Worm (Caenorhabditis elegans) whole organism, L3 larva: ENCODE measurements around the gene acdh-13.

Source experiments
- aly-2 ChIP-seq: fragments of 150-350 bp; optimal IDR thresholded peaks from 2 replicates; lab custom pipeline; 2014; ENCODE audit warnings: missing biosample characterization, missing genetic modification characterization
- ama-1 ChIP-seq: fragments of 150-350 bp; optimal IDR thresholded peaks from 2 replicates; lab custom pipeline; 2018
- ceh-28 ChIP-seq: fragments of 150-350 bp; optimal IDR thresholded peaks from 2 replicates; lab custom pipeline; 2014; ENCODE audit warnings: missing biosample characterization, missing genetic modification reagents, missing genetic modification characterization
- eor-1 ChIP-seq, 2 experiments: fragments of 150-350 bp; optimal IDR thresholded peaks; 2 replicates each; lab custom pipeline; 2014 to 2018; ENCODE audit warnings: missing biosample characterization in 2 of 2, missing genetic modification characterization in 2 of 2
- fkh-10 ChIP-seq: sonication (generic microtip); optimal IDR thresholded peaks from 2 replicates; lab custom pipeline; 2017; ENCODE audit warnings: missing biosample characterization, missing genetic modification reagents, missing genetic modification characterization
- nhr-12 ChIP-seq: fragments of 150-350 bp; optimal IDR thresholded peaks from 2 replicates; lab custom pipeline; 2014; ENCODE audit warnings: missing biosample characterization, missing genetic modification characterization
- unc-39 ChIP-seq: sonication (generic microtip); optimal IDR thresholded peaks from 4 replicates; lab custom pipeline; 2017; ENCODE audit warnings: missing biosample characterization, missing genetic modification characterization

DNA sequence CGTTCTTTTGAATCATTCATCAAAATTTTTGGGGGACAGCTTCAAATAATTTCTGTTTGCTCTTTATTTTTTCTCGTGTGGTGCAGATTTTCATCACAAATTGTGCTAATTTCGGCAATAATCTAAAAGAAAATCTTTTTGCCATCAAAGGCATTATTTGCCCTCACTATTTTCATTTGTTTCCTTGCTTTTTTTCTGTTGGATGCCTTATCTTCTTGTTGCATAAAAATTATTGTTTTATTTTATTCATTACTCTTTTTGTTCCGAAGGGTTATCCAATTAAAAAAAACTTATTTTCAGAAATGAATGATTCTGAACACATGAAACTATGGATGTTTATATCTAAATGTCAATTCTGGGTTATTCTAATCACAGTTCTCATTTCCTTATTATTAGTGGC is 51.7 kb downstream of the acdh-13 start, which contains the start of gene T01B11.1:
- no peak for TF ChIP-seq eor-1 (tag; optimal IDR thresholded peaks at IDR 0.05; lab: Kevin White, UChicago)
- no peak for TF ChIP-seq ama-1 (lab: Kevin White, UChicago)
- no peak for TF ChIP-seq ceh-28 (tag; lab: Kevin White, UChicago)
- no peak for TF ChIP-seq nhr-12
- TF ChIP-seq fkh-10 (GFP tag; lab: Kevin White, UChicago): no peak
- TF ChIP-seq aly-2: no peak
- no peak for TF ChIP-seq unc-39
